Fruit fly (Drosophila melanogaster) whole organism, embryonic: Measurements from ENCODE around the gene CG13390.

Experiments
- Antp ChIP-seq: fragments of 200-800 bp; sonication (Bioruptor generic); optimal IDR thresholded peaks from 3 replicates; lab custom pipeline; 2016; ENCODE audit warnings: missing biosample characterization, missing genetic modification characterization
- CG10209 ChIP-seq: fragments of 200-800 bp; sonication (Bioruptor generic); optimal IDR thresholded peaks from 3 replicates; lab custom pipeline; 2017; ENCODE audit warnings: missing biosample characterization, mild to moderate bottlenecking, missing genetic modification characterization, missing genetic modification reagents
- CG10267 ChIP-seq: fragments of 200-800 bp; sonication (Bioruptor generic); optimal IDR thresholded peaks from 2 replicates; lab custom pipeline; 2018; ENCODE audit warnings: missing biosample characterization, mild to moderate bottlenecking, missing genetic modification characterization, moderate library complexity
- CG12104 ChIP-seq: fragments of 200-800 bp; sonication (Bioruptor generic); optimal IDR thresholded peaks from 3 replicates; lab custom pipeline; 2016; ENCODE audit warnings: missing biosample characterization, missing genetic modification characterization
- CG12236 ChIP-seq: fragments of 200-800 bp; sonication (Bioruptor generic); optimal IDR thresholded peaks from 2 replicates; lab custom pipeline; 2016; ENCODE audit warnings: missing biosample characterization, missing genetic modification characterization
- CG1233 ChIP-seq: fragments of 200-800 bp; sonication (Bioruptor generic); optimal IDR thresholded peaks from 4 replicates; lab custom pipeline; 2018; ENCODE audit warnings: missing biosample characterization, mild to moderate bottlenecking, missing genetic modification characterization
- CG12391 ChIP-seq: fragments of 200-800 bp; sonication (Bioruptor generic); optimal IDR thresholded peaks from 3 replicates; lab custom pipeline; 2018; ENCODE audit warnings: missing biosample characterization, mild to moderate bottlenecking, missing genetic modification characterization, moderate library complexity
- CG12942 ChIP-seq: fragments of 200-800 bp; sonication (Bioruptor generic); optimal IDR thresholded peaks from 3 replicates; lab custom pipeline; 2016; ENCODE audit warnings: missing biosample characterization, missing genetic modification characterization
- CG1529 ChIP-seq: fragments of 200-800 bp; sonication (Bioruptor generic); optimal IDR thresholded peaks from 3 replicates; lab custom pipeline; 2018; ENCODE audit warnings: missing biosample characterization, missing genetic modification characterization
- CG17186 ChIP-seq: fragments of 200-800 bp; sonication (Bioruptor generic); optimal IDR thresholded peaks from 3 replicates; lab custom pipeline; 2017; ENCODE audit warnings: missing biosample characterization, missing genetic modification reagents, missing genetic modification characterization
- CG17612 ChIP-seq: fragments of 200-800 bp; sonication (Bioruptor generic); IDR thresholded peaks from 2 replicates; pipeline ENCODE4 v1.3.6; 2022; ENCODE audit warnings: missing biosample characterization, missing genetic modification characterization
- CG2875 ChIP-seq: fragments of 200-800 bp; sonication (Bioruptor generic); optimal IDR thresholded peaks from 2 replicates; lab custom pipeline; 2017; ENCODE audit warnings: missing biosample characterization, mild to moderate bottlenecking, missing genetic modification characterization, missing genetic modification reagents
- CG31224 ChIP-seq: fragments of 200-800 bp; sonication (Bioruptor generic); IDR thresholded peaks from 2 replicates; pipeline ENCODE4 v1.3.6; 2022; ENCODE audit warnings: missing biosample characterization, missing genetic modification characterization
- CG3995 ChIP-seq: fragments of 200-800 bp; sonication (Bioruptor generic); optimal IDR thresholded peaks from 3 replicates; lab custom pipeline; 2016; ENCODE audit warnings: missing biosample characterization, missing genetic modification characterization
- CG43689 ChIP-seq: fragments of 200-800 bp; sonication (Bioruptor generic); IDR thresholded peaks from 2 replicates; pipeline ENCODE4 v1.3.6; 2022; ENCODE audit warnings: missing biosample characterization, missing genetic modification characterization
- CG5953 ChIP-seq: fragments of 200-800 bp; sonication (Bioruptor generic); IDR thresholded peaks from 2 replicates; pipeline ENCODE4 v1.3.6; 2022; ENCODE audit warnings: missing biosample characterization, missing genetic modification characterization
- CG6272 ChIP-seq: fragments of 200-800 bp; sonication (Bioruptor generic); IDR thresholded peaks from 2 replicates; pipeline ENCODE4 v1.3.6; 2022; ENCODE audit warnings: missing biosample characterization, missing genetic modification characterization
- CG6689 ChIP-seq: fragments of 200-800 bp; sonication (Bioruptor generic); IDR thresholded peaks from 2 replicates; pipeline ENCODE4 v1.3.6; 2022; ENCODE audit warnings: missing biosample characterization, missing genetic modification characterization
- CG8359 ChIP-seq: fragments of 200-800 bp; sonication (Bioruptor generic); optimal IDR thresholded peaks from 2 replicates; lab custom pipeline; 2017; ENCODE audit warnings: missing biosample characterization, mild to moderate bottlenecking, missing genetic modification characterization, borderline replicate concordance
- CG8944 ChIP-seq: fragments of 200-800 bp; sonication (Bioruptor generic); optimal IDR thresholded peaks from 3 replicates; lab custom pipeline; 2016; ENCODE audit warnings: missing biosample characterization, missing genetic modification characterization
- CoRest ChIP-seq: fragments of 200-800 bp; sonication (Bioruptor generic); optimal IDR thresholded peaks from 3 replicates; lab custom pipeline; 2018; ENCODE audit warnings: missing biosample characterization, mild to moderate bottlenecking, missing genetic modification characterization, moderate library complexity
- Dad ChIP-seq: fragments of 200-800 bp; sonication (Bioruptor generic); optimal IDR thresholded peaks from 3 replicates; lab custom pipeline; 2016; ENCODE audit warnings: missing biosample characterization, missing genetic modification characterization
- Deaf1 ChIP-seq: fragments of 200-800 bp; optimal IDR thresholded peaks from 3 replicates; lab custom pipeline; 2019; ENCODE audit warnings: missing biosample characterization, mild to moderate bottlenecking, missing genetic modification characterization, moderate library complexity
- Fer1 ChIP-seq: fragments of 200-800 bp; sonication (Bioruptor generic); optimal IDR thresholded peaks from 2 replicates; lab custom pipeline; 2017; ENCODE audit warnings: missing biosample characterization, mild to moderate bottlenecking, missing genetic modification characterization
- Gug ChIP-seq: fragments of 200-800 bp; sonication (Bioruptor generic); IDR thresholded peaks from 4 replicates; pipeline ENCODE4 v1.3.6; 2022; ENCODE audit warnings: missing biosample characterization, missing genetic modification characterization
- HLH4C ChIP-seq: fragments of 200-800 bp; sonication (Bioruptor generic); IDR thresholded peaks from 3 replicates; pipeline ENCODE4 v1.3.6; 2022; ENCODE audit warnings: missing biosample characterization, missing genetic modification characterization; ENCODE audit not compliant: partially characterized antibody
- Lim3 ChIP-seq: fragments of 200-800 bp; sonication (Bioruptor generic); IDR thresholded peaks from 2 replicates; pipeline ENCODE4 v1.3.6; 2022; ENCODE audit warnings: missing biosample characterization, missing genetic modification characterization
- Rx ChIP-seq: fragments of 200-800 bp; sonication (Bioruptor generic); IDR thresholded peaks from 2 replicates; pipeline ENCODE4 v1.3.6; 2022; ENCODE audit warnings: missing biosample characterization, missing genetic modification characterization
- Scr ChIP-seq: fragments of 200-800 bp; sonication (Bioruptor generic); IDR thresholded peaks from 2 replicates; pipeline ENCODE4 v1.3.6; 2022; ENCODE audit warnings: missing biosample characterization, missing genetic modification characterization; ENCODE audit not compliant: partially characterized antibody
- YL-1 ChIP-seq: fragments of 200-800 bp; sonication (Bioruptor generic); optimal IDR thresholded peaks from 3 replicates; lab custom pipeline; 2017; ENCODE audit warnings: missing biosample characterization, mild to moderate bottlenecking, missing genetic modification characterization
- abd-A ChIP-seq: fragments of 200-800 bp; sonication (Bioruptor generic); optimal IDR thresholded peaks from 3 replicates; lab custom pipeline; 2019; ENCODE audit warnings: missing biosample characterization, mild to moderate bottlenecking, missing genetic modification characterization, moderate library complexity
- ato ChIP-seq: fragments of 200-800 bp; sonication (Bioruptor generic); IDR thresholded peaks from 2 replicates; pipeline ENCODE4 v1.3.6; 2022; ENCODE audit warnings: missing biosample characterization, missing genetic modification characterization; ENCODE audit not compliant: partially characterized antibody
- bab2 ChIP-seq: fragments of 200-800 bp; sonication (Bioruptor generic); optimal IDR thresholded peaks from 2 replicates; lab custom pipeline; 2016; ENCODE audit warnings: missing biosample characterization, missing genetic modification characterization
- bbx ChIP-seq: fragments of 200-800 bp; sonication (Bioruptor generic); IDR thresholded peaks from 2 replicates; pipeline ENCODE4 v1.3.6; 2022; ENCODE audit warnings: missing biosample characterization, missing genetic modification characterization; ENCODE audit not compliant: partially characterized antibody
- cwo ChIP-seq: fragments of 200-800 bp; sonication (Bioruptor generic); optimal IDR thresholded peaks from 3 replicates; lab custom pipeline; 2017; ENCODE audit warnings: missing biosample characterization, missing genetic modification characterization, mild to moderate bottlenecking, moderate library complexity, missing genetic modification reagents
- dimm ChIP-seq: fragments of 200-800 bp; sonication (Bioruptor generic); IDR thresholded peaks from 2 replicates; pipeline ENCODE4 v1.3.6; 2022; ENCODE audit warnings: missing biosample characterization, missing genetic modification characterization
- gcm2 ChIP-seq: fragments of 200-800 bp; sonication (Bioruptor generic); optimal IDR thresholded peaks from 2 replicates; lab custom pipeline; 2016; ENCODE audit warnings: missing biosample characterization, missing genetic modification characterization
- inv ChIP-seq: fragments of 200-800 bp; sonication (Bioruptor generic); IDR thresholded peaks from 2 replicates; pipeline ENCODE4 v1.3.6; 2022; ENCODE audit warnings: missing biosample characterization, missing genetic modification characterization; ENCODE audit not compliant: partially characterized antibody
- jing ChIP-seq: fragments of 200-800 bp; sonication (Bioruptor generic); optimal IDR thresholded peaks from 2 replicates; lab custom pipeline; 2018; ENCODE audit warnings: missing biosample characterization, mild to moderate bottlenecking, missing genetic modification characterization
- nom ChIP-seq: fragments of 200-800 bp; sonication (Bioruptor generic); optimal IDR thresholded peaks from 2 replicates; lab custom pipeline; 2017; ENCODE audit warnings: missing biosample characterization, missing genetic modification characterization, mild to moderate bottlenecking, moderate library complexity, missing genetic modification reagents
- otp ChIP-seq: fragments of 200-800 bp; sonication (Bioruptor generic); IDR thresholded peaks from 3 replicates; pipeline ENCODE4, ENCODE4 v1.3.6; 2022; ENCODE audit warnings: missing biosample characterization, missing genetic modification characterization
- pb ChIP-seq: fragments of 200-800 bp; sonication (Bioruptor generic); optimal IDR thresholded peaks from 3 replicates; lab custom pipeline; 2016; ENCODE audit warnings: missing biosample characterization, missing genetic modification characterization
- sc ChIP-seq, 3 experiments: fragments of >200 bp in 2 of 3; fragments of 200-800 bp in 1 of 3; sonication (Bioruptor generic) in 1 of 3; optimal IDR thresholded peaks; 2 replicates in 2 of 3; 3 replicates in 1 of 3; lab custom pipeline; 2017; ENCODE audit warnings: mild to moderate bottlenecking in 1 of 3, missing biosample characterization in 1 of 3, missing genetic modification characterization in 1 of 3, missing genetic modification reagents in 1 of 3
- sisA ChIP-seq: fragments of 200-800 bp; sonication (Bioruptor generic); IDR thresholded peaks from 2 replicates; pipeline ENCODE4 v1.3.6; 2022; ENCODE audit warnings: missing biosample characterization, missing genetic modification characterization
- tup ChIP-seq: fragments of 200-800 bp; sonication (Bioruptor generic); optimal IDR thresholded peaks from 2 replicates; lab custom pipeline; 2016; ENCODE audit warnings: missing biosample characterization, mild to moderate bottlenecking, missing genetic modification characterization, moderate library complexity
- wor ChIP-seq: fragments of 200-800 bp; sonication (Bioruptor generic); IDR thresholded peaks from 2 replicates; pipeline ENCODE4 v1.3.6; 2022; ENCODE audit warnings: missing biosample characterization, missing genetic modification characterization
- zen2 ChIP-seq: fragments of 200-800 bp; sonication (Bioruptor generic); IDR thresholded peaks from 3 replicates; pipeline ENCODE4 v1.3.6; 2022; ENCODE audit warnings: missing biosample characterization, missing genetic modification characterization; ENCODE audit not compliant: partially characterized antibody

CG13390 gene

dm6 chr2L:8403286-8404270 lies 27.0 kb upstream of the CG13390 start, which contains the start of gene emb (continued):
- peak; percentile 93 for TF ChIP-seq zen2 (GFP tag; lab: Robert Waterston, UW)
- TF ChIP-seq CG12104 (GFP tag; lab: Kevin White, UChicago) = peak; percentile 52
- TF ChIP-seq CoRest = no peak
- TF ChIP-seq cwo (GFP tag; lab: Kevin White, UChicago) = no peak
- TF ChIP-seq otp = 0 out of 3 replicates have a peak, but pooled peaks have one; percentile 9
- peak; percentile 38 for TF ChIP-seq CG12236 (GFP tag; lab: Kevin White, UChicago)
- TF ChIP-seq jing = no peak
- TF ChIP-seq CG8944 = no peak
- TF ChIP-seq wor (GFP tag; lab: Robert Waterston, UW) = no peak
- peak; percentile 74 for TF ChIP-seq CG10267 (tag; lab: Kevin White, UChicago)
- peak; percentile 90 for TF ChIP-seq inv (GFP tag; lab: Robert Waterston, UW)
- no peak for TF ChIP-seq abd-A (tag; lab: Kevin White, UChicago)
- peak; percentile 91 for TF ChIP-seq nom (GFP tag; lab: Kevin White, UChicago)
- peak; percentile 80 for TF ChIP-seq CG12391
- peak; percentile 35 for TF ChIP-seq CG17186 (GFP tag; lab: Kevin White, UChicago)
- peak; percentile 96 for TF ChIP-seq bbx (GFP tag; lab: Robert Waterston, UW)
- peak; percentile 26 for TF ChIP-seq gcm2 (GFP tag; lab: Kevin White, UChicago)
- no peak for TF ChIP-seq dimm
- TF ChIP-seq Deaf1 (tag; lab: Kevin White, UChicago) = no peak
- TF ChIP-seq CG6689 (GFP tag; lab: Robert Waterston, UW) = 0 out of 2 replicates have a peak, but pooled peaks have one; percentile 34
- TF ChIP-seq pb (GFP tag; lab: Kevin White, UChicago) = peak; percentile 36
- TF ChIP-seq CG2875 (GFP tag; lab: Kevin White, UChicago) = no peak
- peak; percentile 85 for TF ChIP-seq YL-1 (GFP tag; lab: Kevin White, UChicago)
- no peak for TF ChIP-seq CG31224 (GFP tag; lab: Robert Waterston, UW)
- no peak for TF ChIP-seq tup
- TF ChIP-seq Dad (GFP tag; lab: Kevin White, UChicago) = peak; percentile 52
- TF ChIP-seq Rx (GFP tag; lab: Robert Waterston, UW) = 0 out of 2 replicates have a peak, but pooled peaks have one; percentile 25
- TF ChIP-seq CG5953 (GFP tag; lab: Robert Waterston, UW) = no peak
- TF ChIP-seq CG10209 = peak; percentile 13
- peak; percentile 59 for TF ChIP-seq Antp (GFP tag; lab: Kevin White, UChicago)
- TF ChIP-seq CG6272 (GFP tag; lab: Robert Waterston, UW) = no peak
- TF ChIP-seq CG1529 (GFP tag; lab: Kevin White, UChicago) = no peak
- no peak for TF ChIP-seq Lim3 (GFP tag; lab: Robert Waterston, UW)
- TF ChIP-seq sisA (GFP tag; lab: Robert Waterston, UW) = no peak
- TF ChIP-seq CG43689 (GFP tag; lab: Robert Waterston, UW) = no peak
- peak; percentile 94 for TF ChIP-seq Scr (GFP tag; lab: Robert Waterston, UW)
- TF ChIP-seq CG17612 (GFP tag; lab: Robert Waterston, UW) = no peak
- TF ChIP-seq ato (GFP tag; lab: Robert Waterston, UW) = peak; percentile 99
- TF ChIP-seq sc (optimal IDR thresholded peaks at IDR 0.05; lab: Kevin White, UChicago) = no peak
- TF ChIP-seq sc (GFP tag; optimal IDR thresholded peaks at IDR 0.05; lab: Kevin White, UChicago) = no peak
- peak; percentile 43 for TF ChIP-seq bab2 (GFP tag; lab: Kevin White, UChicago)
- TF ChIP-seq CG3995 (GFP tag; lab: Kevin White, UChicago) = peak; percentile 47
- peak; percentile 9 for TF ChIP-seq CG12942 (GFP tag; lab: Kevin White, UChicago)
- peak; percentile 40 for TF ChIP-seq CG1233 (GFP tag; lab: Kevin White, UChicago)
- no peak for TF ChIP-seq Fer1 (GFP tag; lab: Kevin White, UChicago)
- no peak for TF ChIP-seq CG8359 (GFP tag; lab: Kevin White, UChicago)
- no peak for TF ChIP-seq Gug (GFP tag; lab: Robert Waterston, UW)
- peak; percentile 100 for TF ChIP-seq HLH4C (GFP tag; lab: Robert Waterston, UW)
